Fruit fly (Drosophila melanogaster) whole organism, embryonic: Measurements from ENCODE around the gene mRpL51.

Experiments used
- Antp ChIP-seq: fragments of 200-800 bp; sonication (Bioruptor generic); optimal IDR thresholded peaks from 3 replicates; lab custom pipeline; 2016; ENCODE audit warnings: missing biosample characterization, missing genetic modification characterization
- BtbVII ChIP-seq: fragments of 200-800 bp; sonication (Bioruptor generic); optimal IDR thresholded peaks from 3 replicates; lab custom pipeline; 2017; ENCODE audit warnings: missing biosample characterization, mild to moderate bottlenecking, missing genetic modification characterization
- CG10267 ChIP-seq: fragments of 200-800 bp; sonication (Bioruptor generic); optimal IDR thresholded peaks from 2 replicates; lab custom pipeline; 2018; ENCODE audit warnings: missing biosample characterization, mild to moderate bottlenecking, missing genetic modification characterization, moderate library complexity
- CG11560 ChIP-seq: fragments of 200-800 bp; sonication (Bioruptor generic); IDR thresholded peaks from 3 replicates; pipeline ENCODE4 v1.3.6; 2022; ENCODE audit warnings: missing biosample characterization, missing genetic modification characterization
- CG1603 ChIP-seq: fragments of 200-800 bp; sonication (Bioruptor generic); optimal IDR thresholded peaks from 2 replicates; lab custom pipeline; 2019; ENCODE audit warnings: missing biosample characterization, mild to moderate bottlenecking, missing genetic modification characterization, moderate library complexity
- CG16813 ChIP-seq: fragments of 200-800 bp; sonication (Bioruptor generic); IDR thresholded peaks from 3 replicates; pipeline ENCODE4 v1.3.6; 2022; ENCODE audit warnings: missing biosample characterization, missing genetic modification characterization; ENCODE audit not compliant: partially characterized antibody
- CG16863 ChIP-seq: fragments of 200-800 bp; sonication (Bioruptor generic); optimal IDR thresholded peaks from 3 replicates; lab custom pipeline; 2016; ENCODE audit warnings: missing biosample characterization, missing genetic modification characterization
- CG2199 ChIP-seq: fragments of 200-800 bp; sonication (Bioruptor generic); IDR thresholded peaks from 3 replicates; pipeline ENCODE4 v1.3.6; 2022; ENCODE audit warnings: missing biosample characterization, missing genetic modification characterization
- CG2202 ChIP-seq: fragments of 200-800 bp; sonication (Bioruptor generic); optimal IDR thresholded peaks from 2 replicates; lab custom pipeline; 2018; ENCODE audit warnings: missing biosample characterization, mild to moderate bottlenecking, missing genetic modification characterization
- CG2678 ChIP-seq: fragments of 200-800 bp; sonication (Bioruptor generic); optimal IDR thresholded peaks from 3 replicates; lab custom pipeline; 2019; ENCODE audit warnings: missing biosample characterization, mild to moderate bottlenecking, missing genetic modification characterization, moderate library complexity
- CG2875 ChIP-seq: fragments of 200-800 bp; sonication (Bioruptor generic); optimal IDR thresholded peaks from 2 replicates; lab custom pipeline; 2017; ENCODE audit warnings: missing biosample characterization, mild to moderate bottlenecking, missing genetic modification characterization, missing genetic modification reagents
- CG32767 ChIP-seq: fragments of 200-800 bp; sonication (Bioruptor generic); IDR thresholded peaks from 2 replicates; pipeline ENCODE4 v1.3.6; 2022; ENCODE audit warnings: missing biosample characterization, missing genetic modification characterization
- CG3847 ChIP-seq: fragments of 200-800 bp; sonication (Bioruptor generic); IDR thresholded peaks from 2 replicates; pipeline ENCODE4 v1.3.6; 2022; ENCODE audit warnings: missing biosample characterization, missing genetic modification characterization
- CG42726 ChIP-seq: fragments of 200-800 bp; sonication (Bioruptor generic); IDR thresholded peaks from 2 replicates; pipeline ENCODE4 v1.3.6; 2022; ENCODE audit warnings: missing biosample characterization, missing genetic modification characterization; ENCODE audit not compliant: partially characterized antibody
- Eip74EF ChIP-seq, 2 experiments: fragments of 200-800 bp in 1 of 2; fragments of >200 bp in 1 of 2; sonication (Bioruptor generic) in 1 of 2; optimal IDR thresholded peaks; 2 replicates each; lab custom pipeline; 2017 to 2019; ENCODE audit warnings: missing biosample characterization in 2 of 2, missing genetic modification characterization in 2 of 2, mild to moderate bottlenecking in 1 of 2, moderate library complexity in 1 of 2
- Ets65A ChIP-seq: fragments of 200-800 bp; sonication (Bioruptor generic); peaks from one replicate; lab custom pipeline; 2016; ENCODE audit warnings: missing biosample characterization, missing genetic modification characterization
- Fer3 ChIP-seq: fragments of 200-800 bp; sonication (Bioruptor generic); optimal IDR thresholded peaks from 2 replicates; lab custom pipeline; 2018; ENCODE audit warnings: missing biosample characterization, mild to moderate bottlenecking, missing genetic modification characterization, moderate library complexity
- Gsc ChIP-seq: fragments of 200-800 bp; sonication (Bioruptor generic); IDR thresholded peaks from 2 replicates; pipeline ENCODE4 v1.3.6; 2022; ENCODE audit warnings: missing biosample characterization, missing genetic modification characterization
- Lhr ChIP-seq: fragments of 200-800 bp; sonication (Bioruptor generic); optimal IDR thresholded peaks from 3 replicates; lab custom pipeline; 2017; ENCODE audit warnings: mild to moderate bottlenecking, missing biosample characterization, missing genetic modification reagents, missing genetic modification characterization
- MBD-R2 ChIP-seq: fragments of 200-800 bp; sonication (Bioruptor generic); IDR thresholded peaks from 2 replicates; pipeline ENCODE4 v1.3.6; 2022; ENCODE audit warnings: missing biosample characterization, missing genetic modification characterization
- MESR4 ChIP-seq: fragments of 200-800 bp; sonication (Bioruptor generic); optimal IDR thresholded peaks from 2 replicates; lab custom pipeline; 2018; ENCODE audit warnings: missing biosample characterization, mild to moderate bottlenecking, missing genetic modification characterization, moderate library complexity
- MTF-1 ChIP-seq: fragments of 200-800 bp; sonication (Bioruptor generic); optimal IDR thresholded peaks from 2 replicates; lab custom pipeline; 2018; ENCODE audit warnings: missing biosample characterization, mild to moderate bottlenecking, missing genetic modification characterization, borderline replicate concordance
- Med ChIP-seq: fragments of 200-800 bp; sonication (Bioruptor generic); peaks from one replicate; lab custom pipeline; 2016; ENCODE audit warnings: missing biosample characterization, missing genetic modification characterization, mild to moderate bottlenecking, inconsistent platforms, moderate library complexity
- NK7.1 ChIP-seq: fragments of 200-800 bp; sonication (Bioruptor generic); optimal IDR thresholded peaks from 3 replicates; lab custom pipeline; 2016; ENCODE audit warnings: missing biosample characterization, missing genetic modification characterization
- Neu2 ChIP-seq: fragments of 200-800 bp; sonication (Bioruptor generic); optimal IDR thresholded peaks from 3 replicates; lab custom pipeline; 2016; ENCODE audit warnings: missing biosample characterization, missing genetic modification characterization, borderline replicate concordance
- Pdp1 ChIP-seq, 2 experiments: fragments of 200-800 bp; sonication (Bioruptor generic); optimal IDR thresholded peaks; 3 replicates each; lab custom pipeline; 2016; ENCODE audit warnings: missing biosample characterization in 2 of 2, missing genetic modification characterization in 2 of 2, mild to moderate bottlenecking in 1 of 2, moderate library complexity in 1 of 2
- Rfx ChIP-seq: fragments of 200-800 bp; sonication (Bioruptor generic); IDR thresholded peaks from 2 replicates; pipeline ENCODE4 v1.3.6; 2022; ENCODE audit warnings: missing biosample characterization, missing genetic modification characterization
- Stat92E ChIP-seq, 3 experiments: fragments of >200 bp in 2 of 3; fragments of 200-800 bp in 1 of 3; sonication (Bioruptor generic) in 1 of 3; optimal IDR thresholded peaks; 2 replicates each; lab custom pipeline; 2017 to 2019; ENCODE audit warnings: missing biosample characterization in 3 of 3, missing genetic modification characterization in 3 of 3, mild to moderate bottlenecking in 1 of 3, moderate library complexity in 1 of 3
- dmrt99B ChIP-seq: fragments of 200-800 bp; sonication (Bioruptor generic); optimal IDR thresholded peaks from 2 replicates; lab custom pipeline; 2018; ENCODE audit warnings: missing biosample characterization, mild to moderate bottlenecking, missing genetic modification characterization, moderate library complexity
- esg ChIP-seq: fragments of 200-800 bp; sonication (Bioruptor generic); conservative IDR thresholded peaks from 2 replicates; pipeline ENCODE4 v1.3.6; 2022; ENCODE audit warnings: missing biosample characterization, missing genetic modification characterization
- eve ChIP-seq, 2 experiments: fragments of >200 bp; optimal IDR thresholded peaks; 2 replicates each; lab custom pipeline; 2017; ENCODE audit warnings: missing biosample characterization in 2 of 2, missing genetic modification characterization in 2 of 2
- ftz-f1 ChIP-seq: fragments of 200-800 bp; sonication (Bioruptor generic); optimal IDR thresholded peaks from 2 replicates; lab custom pipeline; 2016; ENCODE audit warnings: missing biosample characterization, missing genetic modification characterization
- fu2 ChIP-seq: fragments of 200-800 bp; sonication (Bioruptor generic); optimal IDR thresholded peaks from 2 replicates; lab custom pipeline; 2016; ENCODE audit warnings: missing biosample characterization, missing genetic modification characterization
- hb ChIP-seq: fragments of 200-800 bp; sonication (Bioruptor generic); IDR thresholded peaks from 3 replicates; pipeline ENCODE4 v1.3.6; 2022; ENCODE audit warnings: missing biosample characterization, missing genetic modification characterization; ENCODE audit not compliant: partially characterized antibody
- jing ChIP-seq: fragments of 200-800 bp; sonication (Bioruptor generic); optimal IDR thresholded peaks from 2 replicates; lab custom pipeline; 2018; ENCODE audit warnings: missing biosample characterization, mild to moderate bottlenecking, missing genetic modification characterization
- kni ChIP-seq: fragments of 200-800 bp; sonication (Bioruptor generic); optimal IDR thresholded peaks from 3 replicates; lab custom pipeline; 2017; ENCODE audit warnings: mild to moderate bottlenecking, missing biosample characterization, missing genetic modification reagents, missing genetic modification characterization
- mirr ChIP-seq: fragments of 200-800 bp; sonication (Bioruptor generic); optimal IDR thresholded peaks from 3 replicates; lab custom pipeline; 2018; ENCODE audit warnings: missing biosample characterization, mild to moderate bottlenecking, missing genetic modification characterization
- sima ChIP-seq: fragments of 200-800 bp; sonication (Bioruptor generic); optimal IDR thresholded peaks from 2 replicates; lab custom pipeline; 2016; ENCODE audit warnings: missing biosample characterization, missing genetic modification characterization
- stc ChIP-seq: fragments of 200-800 bp; sonication (Bioruptor generic); IDR thresholded peaks from 2 replicates; pipeline ENCODE4 v1.3.6; 2022; ENCODE audit warnings: missing biosample characterization, missing genetic modification characterization
- zen ChIP-seq: fragments of 200-800 bp; sonication (Bioruptor generic); optimal IDR thresholded peaks from 3 replicates; lab custom pipeline; 2018; ENCODE audit warnings: missing biosample characterization, mild to moderate bottlenecking, missing genetic modification characterization, moderate library complexity
- zf30C ChIP-seq: fragments of 200-800 bp; sonication (Bioruptor generic); optimal IDR thresholded peaks from 3 replicates; lab custom pipeline; 2018; ENCODE audit warnings: missing biosample characterization, mild to moderate bottlenecking, missing genetic modification characterization
- zfh1 ChIP-seq: fragments of 200-800 bp; sonication (Bioruptor generic); IDR thresholded peaks from 3 replicates; pipeline ENCODE4 v1.3.6; 2022; ENCODE audit warnings: missing biosample characterization, missing genetic modification characterization

mRpL51 gene

DNA sequence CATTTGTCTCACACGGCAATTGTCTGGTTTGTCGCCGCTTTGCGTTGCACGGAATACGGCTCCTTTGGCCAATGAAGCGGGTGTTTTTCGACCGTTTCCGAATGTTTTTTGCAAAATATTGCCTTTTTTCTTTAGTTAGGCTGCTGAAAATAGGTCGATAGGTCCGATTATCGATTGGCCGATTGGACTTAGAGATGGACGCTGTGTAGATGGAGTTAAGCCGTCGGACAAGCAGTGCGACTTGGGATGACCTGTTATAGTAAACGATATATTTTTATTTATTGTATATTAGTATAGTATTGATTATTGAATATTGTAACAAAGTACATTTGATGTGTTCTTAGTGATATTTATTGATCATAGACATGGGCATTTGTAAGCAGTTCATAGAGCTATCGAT is 11.1 kb upstream of the mRpL51 start, which contains the start of the genes lmgA and lmgB (continued):
- no peak for TF ChIP-seq Antp (GFP tag; lab: Kevin White, UChicago)
- TF ChIP-seq CG2875: no peak
- peak; percentile 88 for TF ChIP-seq hb
- no peak for TF ChIP-seq eve (GFP tag; optimal IDR thresholded peaks at IDR 0.05; lab: Kevin White, UChicago)
- TF ChIP-seq CG3847 (GFP tag; lab: Robert Waterston, UW): no peak
- TF ChIP-seq Lhr: peak; percentile 44
- TF ChIP-seq zen: peak; percentile 50
- TF ChIP-seq Fer3 (tag; lab: Kevin White, UChicago): no peak
- TF ChIP-seq mirr (GFP tag; lab: Kevin White, UChicago): no peak
- no peak for TF ChIP-seq zf30C
- no peak for TF ChIP-seq Neu2 (GFP tag; lab: Kevin White, UChicago)
- TF ChIP-seq CG2202: no peak
- TF ChIP-seq CG2678 (tag; lab: Kevin White, UChicago): no peak
- no peak for TF ChIP-seq kni (GFP tag; lab: Kevin White, UChicago)
- no peak for TF ChIP-seq fu2 (GFP tag; lab: Kevin White, UChicago)
- no peak for TF ChIP-seq sima (GFP tag; lab: Kevin White, UChicago)
- peak; percentile 66 for TF ChIP-seq CG1603 (tag; lab: Kevin White, UChicago)
- no peak for TF ChIP-seq CG32767 (GFP tag; lab: Robert Waterston, UW)
- no peak for TF ChIP-seq ftz-f1 (GFP tag; lab: Kevin White, UChicago)
- TF ChIP-seq Stat92E (GFP tag; optimal IDR thresholded peaks at IDR 0.05; lab: Kevin White, UChicago): peak in 1 of 3 experiments; percentile 52
- no peak for TF ChIP-seq dmrt99B (tag; lab: Kevin White, UChicago)
- TF ChIP-seq esg (GFP tag; lab: Robert Waterston, UW): peak; percentile 37
- TF ChIP-seq NK7.1 (GFP tag; lab: Kevin White, UChicago): no peak
- 0 out of 2 replicates have a peak, but pooled peaks have one; percentile 52 for TF ChIP-seq CG42726
- no peak for TF ChIP-seq stc (GFP tag; lab: Robert Waterston, UW)
- TF ChIP-seq CG16813 (GFP tag; lab: Robert Waterston, UW): peak; percentile 92
- TF ChIP-seq CG16863 (GFP tag; lab: Kevin White, UChicago): no peak
- TF ChIP-seq Gsc: no peak
- no peak for TF ChIP-seq Eip74EF (GFP tag; optimal IDR thresholded peaks at IDR 0.05; lab: Kevin White, UChicago)
- no peak for TF ChIP-seq jing (GFP tag; lab: Kevin White, UChicago)
- peak; percentile 95 for TF ChIP-seq MESR4 (GFP tag; lab: Kevin White, UChicago)
- no peak for TF ChIP-seq MTF-1 (GFP tag; lab: Kevin White, UChicago)
- TF ChIP-seq CG10267 (tag; lab: Kevin White, UChicago): peak; percentile 68

dm6 chr2L:8525000-8525399 is 7.8 kb upstream of the mRpL51 start:
- peak; percentile 61 for TF ChIP-seq Ets65A (GFP tag; lab: Kevin White, UChicago)
- no peak for TF ChIP-seq BtbVII
- TF ChIP-seq Pdp1 (GFP tag; optimal IDR thresholded peaks at IDR 0.05; lab: Kevin White, UChicago): peak in 1 of 2 experiments; percentile 71
- TF ChIP-seq zf30C: peak; percentile 2
- no peak for TF ChIP-seq Rfx (GFP tag; lab: Robert Waterston, UW)

- 0 out of 3 replicates have a peak, but pooled peaks have one; percentile 7 for TF ChIP-seq zfh1 (GFP tag; lab: Robert Waterston, UW)
- TF ChIP-seq MBD-R2 (GFP tag; lab: Robert Waterston, UW): 0 out of 2 replicates have a peak, but pooled peaks have one; percentile 8
- no peak for TF ChIP-seq Lhr
- 0 out of 3 replicates have a peak, but pooled peaks have one; percentile 51 for TF ChIP-seq CG2199 (GFP tag; lab: Robert Waterston, UW)
- TF ChIP-seq CG11560 (tag; lab: Robert Waterston, UW): no peak
- peak; percentile 14 for TF ChIP-seq Med (GFP tag; lab: Kevin White, UChicago)
Measured at dm6 chr2L:8522781-8523180, 5.6 kb upstream of the mRpL51 start.
